Worm (Caenorhabditis elegans) whole organism, late embryonic: Measurements from ENCODE around the gene sftb-6.

ENCODE experiments used
- F13H6.1 ChIP-seq: sonication (generic microtip); optimal IDR thresholded peaks from 2 replicates; lab custom pipeline; 2016; ENCODE audit warnings: missing genetic modification characterization, missing compliant biosample characterization
- K02D7.2 ChIP-seq: sonication (generic microtip); optimal IDR thresholded peaks from 2 replicates; lab custom pipeline; 2017; ENCODE audit warnings: mild to moderate bottlenecking, missing genetic modification characterization, missing compliant biosample characterization
- K09A11.1 ChIP-seq: sonication (generic microtip); optimal IDR thresholded peaks from 2 replicates; lab custom pipeline; 2017; ENCODE audit warnings: antibody characterized with exemption, mild to moderate bottlenecking, missing genetic modification characterization, missing compliant biosample characterization; ENCODE audit not compliant: insufficient read depth
- T23F11.4 ChIP-seq: fragments of 200-800 bp; sonication (Bioruptor generic); optimal IDR thresholded peaks from 2 replicates; lab custom pipeline; 2018; ENCODE audit warnings: mild to moderate bottlenecking, missing genetic modification characterization, missing compliant biosample characterization
- Y22D7AL.16 ChIP-seq: sonication (generic microtip); optimal IDR thresholded peaks from 2 replicates; lab custom pipeline; 2016; ENCODE audit warnings: missing genetic modification characterization, missing compliant biosample characterization
- ahr-1 ChIP-seq: sonication (generic microtip); optimal IDR thresholded peaks from 2 replicates; lab custom pipeline; 2016; ENCODE audit warnings: missing genetic modification characterization, missing compliant biosample characterization
- ama-1 ChIP-seq: fragments of 150-350 bp; optimal IDR thresholded peaks from 2 replicates; lab custom pipeline; 2014
- ceh-19 ChIP-seq: fragments of 200-800 bp; sonication (Bioruptor generic); optimal IDR thresholded peaks from 2 replicates; lab custom pipeline; 2018; ENCODE audit warnings: mild to moderate bottlenecking, missing genetic modification characterization, missing compliant biosample characterization
- ceh-22 ChIP-seq: sonication (generic microtip); optimal IDR thresholded peaks from 2 replicates; lab custom pipeline; 2017; ENCODE audit warnings: missing biosample characterization, missing genetic modification characterization
- ceh-24 ChIP-seq: sonication (generic microtip); optimal IDR thresholded peaks from 2 replicates; lab custom pipeline; 2016; ENCODE audit warnings: mild to moderate bottlenecking, missing genetic modification characterization, missing compliant biosample characterization
- ceh-31 ChIP-seq: sonication (generic microtip); optimal IDR thresholded peaks from 2 replicates; lab custom pipeline; 2016; ENCODE audit warnings: missing genetic modification characterization, missing compliant biosample characterization
- ceh-34 ChIP-seq: sonication (generic microtip); optimal IDR thresholded peaks from 2 replicates; lab custom pipeline; 2016; ENCODE audit warnings: mild to moderate bottlenecking, missing genetic modification characterization, missing compliant biosample characterization
- elt-2 ChIP-seq: sonication (generic microtip); optimal IDR thresholded peaks from 2 replicates; lab custom pipeline; 2016; ENCODE audit warnings: missing genetic modification reagents, missing genetic modification characterization, missing compliant biosample characterization
- eyg-1 ChIP-seq: sonication (generic microtip); optimal IDR thresholded peaks from 2 replicates; lab custom pipeline; 2016; ENCODE audit warnings: missing genotype, missing genetic modification characterization, missing compliant biosample characterization
- fax-1 ChIP-seq: sonication (generic microtip); optimal IDR thresholded peaks from 2 replicates; lab custom pipeline; 2016; ENCODE audit warnings: missing genotype, missing genetic modification characterization, missing compliant biosample characterization
- fkh-10 ChIP-seq: fragments of 150-350 bp; optimal IDR thresholded peaks from 2 replicates; lab custom pipeline; 2014; ENCODE audit warnings: missing biosample characterization, missing genetic modification reagents, missing genetic modification characterization
- fkh-6 ChIP-seq: sonication (generic microtip); optimal IDR thresholded peaks from 2 replicates; lab custom pipeline; 2016; ENCODE audit warnings: missing genetic modification characterization, missing compliant biosample characterization
- hlh-30 ChIP-seq: sonication (generic microtip); optimal IDR thresholded peaks from 2 replicates; lab custom pipeline; 2017; ENCODE audit warnings: antibody characterized with exemption, missing genetic modification characterization, missing compliant biosample characterization; ENCODE audit not compliant: insufficient read depth
- hlh-6 ChIP-seq: sonication (generic microtip); optimal IDR thresholded peaks from 2 replicates; lab custom pipeline; 2016; ENCODE audit warnings: missing genotype, missing genetic modification characterization, missing compliant biosample characterization
- lim-6 ChIP-seq: sonication (generic microtip); optimal IDR thresholded peaks from 2 replicates; lab custom pipeline; 2016; ENCODE audit warnings: missing genetic modification characterization, missing compliant biosample characterization
- lin-11 ChIP-seq: fragments of 200-800 bp; sonication (Bioruptor generic); optimal IDR thresholded peaks from 2 replicates; lab custom pipeline; 2018; ENCODE audit warnings: mild to moderate bottlenecking, missing genetic modification characterization, missing compliant biosample characterization
- madf-2 ChIP-seq: sonication (generic microtip); optimal IDR thresholded peaks from 2 replicates; lab custom pipeline; 2017; ENCODE audit warnings: missing genetic modification characterization, missing compliant biosample characterization
- nhr-11 ChIP-seq: fragments of 150-350 bp; optimal IDR thresholded peaks from 2 replicates; lab custom pipeline; 2014; ENCODE audit warnings: missing biosample characterization, missing genetic modification characterization
- nhr-232 ChIP-seq: sonication (generic microtip); optimal IDR thresholded peaks from 2 replicates; lab custom pipeline; 2016; ENCODE audit warnings: missing genetic modification characterization, missing compliant biosample characterization
- odd-2 ChIP-seq: sonication (generic microtip); optimal IDR thresholded peaks from 2 replicates; lab custom pipeline; 2017; ENCODE audit warnings: antibody characterized with exemption, mild to moderate bottlenecking, missing genetic modification characterization, missing compliant biosample characterization
- pag-3 ChIP-seq: sonication (generic microtip); optimal IDR thresholded peaks from 2 replicates; lab custom pipeline; 2016; ENCODE audit warnings: missing compliant biosample characterization, missing genetic modification characterization, borderline replicate concordance
- pax-1 ChIP-seq: fragments of 150-350 bp; optimal IDR thresholded peaks from 2 replicates; lab custom pipeline; 2014; ENCODE audit warnings: missing biosample characterization, missing genetic modification characterization
- pha-2 ChIP-seq: sonication (generic microtip); optimal IDR thresholded peaks from 2 replicates; lab custom pipeline; 2017; ENCODE audit warnings: mild to moderate bottlenecking, missing genetic modification characterization, missing compliant biosample characterization
- pha-4 ChIP-seq: fragments of 150-350 bp; optimal IDR thresholded peaks from 2 replicates; lab custom pipeline; 2018; ENCODE audit warnings: missing biosample characterization, missing genetic modification reagents, missing genetic modification characterization
- pros-1 ChIP-seq: fragments of 150-350 bp; optimal IDR thresholded peaks from 2 replicates; lab custom pipeline; 2014; ENCODE audit warnings: missing biosample characterization, missing genetic modification reagents, missing genetic modification characterization
- ref-2 ChIP-seq: sonication (generic microtip); optimal IDR thresholded peaks from 2 replicates; lab custom pipeline; 2016; ENCODE audit warnings: missing genetic modification characterization, missing compliant biosample characterization
- rnt-1 ChIP-seq: sonication (generic microtip); optimal IDR thresholded peaks from 2 replicates; lab custom pipeline; 2016; ENCODE audit warnings: missing genetic modification characterization, missing compliant biosample characterization
- unc-3 ChIP-seq, 2 experiments: fragments of 200-800 bp in 1 of 2; sonication (Bioruptor generic) in 1 of 2; sonication (generic microtip) in 1 of 2; conservative IDR thresholded peaks in 1 of 2; optimal IDR thresholded peaks in 1 of 2; 2 replicates each; pipeline versions ENCODE4 v1.3.6 to Lab custom; 2016 to 2022; ENCODE audit warnings: missing compliant biosample characterization in 2 of 2, missing genetic modification characterization in 2 of 2, missing genetic modification reagents in 1 of 2
- unc-42 ChIP-seq: sonication (generic microtip); optimal IDR thresholded peaks from 2 replicates; lab custom pipeline; 2016; ENCODE audit warnings: missing genotype, missing genetic modification characterization, missing compliant biosample characterization
- unc-55 ChIP-seq: sonication (generic microtip); optimal IDR thresholded peaks from 2 replicates; lab custom pipeline; 2017; ENCODE audit warnings: missing biosample characterization, missing genetic modification reagents, missing genetic modification characterization
- unc-86 ChIP-seq: sonication (generic microtip); optimal IDR thresholded peaks from 2 replicates; lab custom pipeline; 2016; ENCODE audit warnings: missing genetic modification characterization, missing compliant biosample characterization

Gene sftb-6

ce11 chrII:97992-98763 is at the start of gene sftb-6, which contains the start of gene luc-7L3:
Gene sftb-6, plus strand, starts transcription at chrII:98404.
Gene luc-7L3, minus strand, starts transcription at chrII:98027.
- peak; percentile 30 for TF ChIP-seq unc-42 (tag; lab: Kevin White, UChicago)
- peak; percentile 12 for TF ChIP-seq unc-55 (GFP tag; lab: Kevin White, UChicago)
- TF ChIP-seq unc-3 (GFP tag; conservative IDR thresholded peaks at IDR 0.05; lab: Robert Waterston, UW) = no peak
- peak; percentile 76 for TF ChIP-seq unc-3 (tag; optimal IDR thresholded peaks at IDR 0.05; lab: Kevin White, UChicago)
- no peak for TF ChIP-seq madf-2 (tag; lab: Kevin White, UChicago)
- peak; percentile 43 for TF ChIP-seq elt-2 (tag; lab: Kevin White, UChicago)
- TF ChIP-seq pax-1 (tag; lab: Kevin White, UChicago) = peak; percentile 14
- TF ChIP-seq eyg-1 (tag; lab: Kevin White, UChicago) = no peak

- TF ChIP-seq ceh-24 (tag; lab: Kevin White, UChicago) (no peak), rnt-1 (tag; lab: Kevin White, UChicago) (no peak), elt-2 (tag; lab: Kevin White, UChicago) (peak; percentile 4), Y22D7AL.16 (tag; lab: Kevin White, UChicago) (no peak), ceh-31 (tag; lab: Kevin White, UChicago) (no peak)
Observed at ce11 chrII:50862-51261, 47.3 kb upstream of the sftb-6 start.

DNA sequence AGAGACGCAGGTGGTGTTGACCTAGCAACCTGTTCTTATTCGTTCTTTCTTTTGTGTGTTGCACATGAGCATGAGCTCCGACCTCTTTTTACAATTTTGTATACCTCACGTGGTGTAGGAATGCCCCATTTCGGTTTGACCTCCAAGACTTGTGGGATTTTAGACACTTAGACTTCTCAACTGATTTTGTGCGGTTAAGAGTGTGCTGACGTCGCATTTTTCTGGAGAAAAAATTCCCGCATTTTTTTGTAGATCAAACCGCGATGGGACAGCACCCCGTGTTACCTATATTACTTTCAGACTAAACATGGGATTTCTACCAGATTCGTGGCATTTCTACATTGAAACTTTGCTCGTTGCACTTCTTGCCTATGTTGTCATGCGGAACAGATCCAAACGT is 46.9 kb upstream of the sftb-6 start, which contains the start of gene sptl-1:
Gene sptl-1, plus strand, starts transcription at position 301 of the 400 bp plus-strand sequence.
- TF ChIP-seq pros-1 (tag; lab: Kevin White, UChicago) (no peak), ref-2 (tag; lab: Kevin White, UChicago) (no peak), odd-2 (tag; lab: Kevin White, UChicago) (no peak), fkh-10 (GFP tag; lab: Kevin White, UChicago) (no peak), fax-1 (tag; lab: Kevin White, UChicago) (no peak), ama-1 (no peak), lim-6 (tag; lab: Kevin White, UChicago) (no peak), pha-4 (tag; lab: Kevin White, UChicago) (no peak), ceh-19 (GFP tag; lab: Kevin White, UChicago) (no peak), Y22D7AL.16 (tag; lab: Kevin White, UChicago) (no peak), pha-2 (tag; lab: Kevin White, UChicago) (no peak), ceh-24 (tag; lab: Kevin White, UChicago) (no peak), unc-42 (tag; lab: Kevin White, UChicago) (no peak)

DNA sequence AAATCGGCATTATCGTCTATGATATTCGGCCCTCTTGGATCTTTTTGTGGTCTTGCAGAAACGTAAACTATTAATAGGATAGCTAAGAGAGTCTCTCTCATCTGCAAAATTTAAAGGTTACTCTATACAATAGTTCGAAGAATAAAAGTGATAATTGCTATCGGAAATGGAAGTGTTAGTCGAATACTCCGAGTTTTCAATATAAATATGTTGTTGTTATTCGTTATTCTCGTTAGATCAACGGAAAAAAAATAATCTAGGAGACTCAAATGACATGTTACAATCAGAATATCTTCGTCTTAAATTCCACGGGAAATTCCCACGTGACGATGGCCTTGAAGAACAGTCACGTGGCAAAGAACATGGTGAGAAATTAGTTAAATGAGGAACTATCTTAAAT is 43.0 kb upstream of the sftb-6 start, which contains the start of gene tre-5:
Gene tre-5, minus strand, starts transcription at position 101 of the 400 bp plus-strand sequence.
- TF ChIP-seq lin-11 (tag; lab: Kevin White, UChicago) = no peak
- TF ChIP-seq hlh-30 = peak; percentile 25
- no peak for TF ChIP-seq T23F11.4
- no peak for TF ChIP-seq fkh-6 (tag; lab: Kevin White, UChicago)

ce11 chrII:57370-57769 is 40.8 kb upstream of the sftb-6 start, which contains the start of gene ascc-1:
Gene ascc-1, plus strand, starts transcription at chrII:57670.
- TF ChIP-seq unc-3 (GFP tag; conservative IDR thresholded peaks at IDR 0.05; lab: Robert Waterston, UW) (no peak), unc-3 (tag; optimal IDR thresholded peaks at IDR 0.05; lab: Kevin White, UChicago) (no peak), fkh-10 (GFP tag; lab: Kevin White, UChicago) (no peak), K09A11.1 (no peak), hlh-6 (tag; lab: Kevin White, UChicago) (no peak), K02D7.2 (tag; lab: Kevin White, UChicago) (no peak), nhr-232 (tag; lab: Kevin White, UChicago) (no peak), pha-4 (tag; lab: Kevin White, UChicago) (no peak), pag-3 (no peak), nhr-11 (tag; lab: Kevin White, UChicago) (no peak), unc-86 (tag; lab: Kevin White, UChicago) (no peak), ahr-1 (tag; lab: Kevin White, UChicago) (no peak), F13H6.1 (no peak), ceh-22 (no peak), ceh-34 (tag; lab: Kevin White, UChicago) (no peak)
